Worm (Caenorhabditis elegans): ENCODE measurements around the gene prdx-2.

The prdx-2 gene

DNA sequence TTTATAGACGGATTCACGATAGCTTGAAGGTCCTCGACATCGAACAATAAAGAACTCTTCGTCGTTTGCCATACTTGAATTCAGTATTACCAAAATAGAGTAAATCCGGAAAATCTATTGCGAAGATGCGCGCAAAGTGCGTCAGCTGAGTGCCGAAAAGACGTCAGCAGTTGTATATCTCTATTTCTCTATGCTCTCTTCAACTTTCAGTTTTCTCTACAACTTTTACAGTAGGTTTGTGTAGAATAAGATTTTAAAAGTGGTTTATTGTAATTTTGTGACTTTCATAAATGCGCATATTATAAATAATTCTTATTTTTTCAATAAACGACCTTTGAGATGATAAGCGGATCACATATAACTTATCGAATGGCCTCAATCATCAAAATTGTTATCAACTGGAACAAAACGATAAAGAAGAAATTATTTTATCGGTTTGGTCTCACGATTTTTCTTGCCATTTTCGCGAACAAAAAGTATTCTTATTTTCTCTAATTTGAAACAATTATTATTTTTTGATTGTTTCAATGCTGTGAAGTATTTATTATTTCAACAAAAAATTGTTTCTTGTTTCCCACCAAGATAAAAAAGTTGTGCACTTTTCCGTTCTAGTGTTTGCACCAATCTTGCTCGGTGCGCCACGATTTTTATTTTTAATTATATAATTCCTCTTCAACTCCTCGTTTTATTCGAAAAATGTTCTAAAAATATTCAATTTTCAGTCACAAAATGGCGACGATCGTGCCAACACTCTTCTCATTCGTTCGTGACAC lies 4.5 kb upstream of the prdx-2 start, which contains the start of the genes agt-2 and F09E5.3:
TSS of gene agt-2 (minus strand) at position 553 of the 773 bp plus-strand sequence.
TSS of gene F09E5.3 (plus strand) at position 723 of the 773 bp plus-strand sequence.
- TF ChIP-seq W03F9.2 (tag; optimal IDR thresholded peaks at IDR 0.05) (peak; percentile 89), dao-5 (tag; optimal IDR thresholded peaks at IDR 0.05) (no peak)

DNA sequence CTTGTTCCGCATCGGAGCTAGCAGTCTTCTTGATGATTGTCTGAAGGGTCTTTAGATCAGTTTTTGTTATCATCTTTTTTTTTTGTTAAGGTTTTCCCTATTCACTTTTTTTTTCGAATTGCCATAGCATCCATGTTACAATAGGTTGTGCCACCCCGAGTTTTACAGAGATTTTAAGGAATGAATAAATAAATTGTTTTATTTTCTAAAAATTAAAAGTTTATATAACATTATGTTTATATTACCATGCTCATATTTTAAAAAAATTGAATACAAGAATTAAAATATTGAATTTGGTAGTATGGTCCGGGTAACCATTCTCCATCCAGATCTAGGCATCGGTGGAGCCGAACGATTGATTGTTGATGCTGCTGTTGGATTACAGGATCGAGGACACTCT lies 3.0 kb upstream of the prdx-2 start, which contains the start of gene algn-2:
TSS of gene algn-2 (plus strand) at position 301 of the 400 bp plus-strand sequence.
- TF ChIP-seq dao-5 (tag; optimal IDR thresholded peaks at IDR 0.05) = no peak
- no peak for TF ChIP-seq W03F9.2 (tag; optimal IDR thresholded peaks at IDR 0.05)
- TF ChIP-seq him-1 (tag; optimal IDR thresholded peaks at IDR 0.05) = no peak

- no peak for TF ChIP-seq dao-5 (tag; optimal IDR thresholded peaks at IDR 0.05)
- no peak for TF ChIP-seq W03F9.2 (tag; optimal IDR thresholded peaks at IDR 0.05)
- TF ChIP-seq him-1 (tag; optimal IDR thresholded peaks at IDR 0.05) = no peak
These were observed 185 bp downstream of the prdx-2 start for ce11 chrII:5378239-5378521.

DNA sequence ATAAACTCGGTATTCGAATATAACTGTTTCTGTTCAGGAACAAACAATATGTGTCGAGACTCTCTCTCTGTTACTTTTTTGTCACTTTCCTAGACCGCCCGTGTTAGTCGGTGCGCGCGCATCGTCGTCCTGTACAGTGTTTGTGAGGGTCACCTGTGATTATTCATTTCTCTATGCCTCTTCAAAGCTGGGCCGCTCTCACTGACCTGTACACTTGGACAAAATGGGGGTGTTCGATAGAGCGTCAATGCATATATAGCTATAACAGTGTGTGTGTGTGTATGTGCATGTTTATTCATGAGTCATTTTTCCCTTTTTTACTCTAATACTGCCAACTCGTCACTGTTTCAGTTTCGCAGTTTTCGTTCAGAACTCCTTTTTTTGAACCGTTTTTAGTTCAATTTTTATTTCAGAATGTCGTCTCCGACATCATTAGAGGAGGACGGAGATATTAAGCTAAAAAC lies 1.7 kb downstream of the prdx-2 start, which contains the start of gene pkc-3:
TSS of gene pkc-3 (plus strand) at position 414 of the 464 bp plus-strand sequence.
- TF ChIP-seq dao-5 (tag; optimal IDR thresholded peaks at IDR 0.05) = no peak
- no peak for TF ChIP-seq him-1 (tag; optimal IDR thresholded peaks at IDR 0.05)
- TF ChIP-seq W03F9.2 (tag; optimal IDR thresholded peaks at IDR 0.05) = no peak

DNA sequence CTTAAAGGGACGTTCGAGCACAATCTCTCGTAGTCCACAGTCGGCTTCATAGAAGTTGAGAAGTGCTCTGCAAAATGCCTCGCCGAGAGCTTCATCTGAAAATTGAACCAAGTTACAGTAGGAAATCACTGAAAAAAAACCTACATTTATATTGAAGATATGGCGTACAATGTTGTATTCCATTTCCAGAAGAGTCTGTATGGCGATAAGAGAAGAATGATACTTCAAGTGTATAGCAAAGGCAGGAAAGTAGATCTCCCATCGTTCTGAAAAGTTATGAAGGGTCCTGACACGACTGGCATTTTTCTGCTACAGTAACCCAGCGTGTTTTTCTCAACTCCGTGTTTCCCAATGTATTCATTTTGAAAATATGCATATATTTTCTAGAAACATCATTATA lies 6.3 kb downstream of the prdx-2 start:
- no peak for TF ChIP-seq him-1 (tag; optimal IDR thresholded peaks at IDR 0.05)
- no peak for TF ChIP-seq dao-5 (tag; optimal IDR thresholded peaks at IDR 0.05)
- TF ChIP-seq W03F9.2 (tag; optimal IDR thresholded peaks at IDR 0.05) = no peak

DNA sequence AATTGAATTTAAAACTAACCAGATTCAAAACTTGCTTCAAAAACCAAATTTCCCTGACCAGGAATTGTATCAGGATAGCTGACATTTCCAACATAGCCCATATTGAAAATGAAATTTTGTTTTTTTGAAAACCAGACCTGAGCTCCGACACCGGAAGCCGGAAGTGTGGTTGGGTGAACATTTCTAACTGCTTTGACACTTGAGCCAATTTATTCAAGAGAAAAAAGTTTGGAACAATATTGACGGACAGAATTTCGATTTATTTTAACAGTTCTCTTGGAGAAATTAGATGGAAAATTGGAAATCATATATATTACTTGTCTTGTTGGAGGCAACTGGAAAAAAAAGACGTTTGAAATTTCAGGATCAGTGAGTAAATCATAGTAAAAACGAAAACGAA lies 9.2 kb downstream of the prdx-2 start, which contains the start of gene ccpp-6:
TSS of gene ccpp-6 (minus strand) at position 101 of the 400 bp plus-strand sequence.
- TF ChIP-seq dao-5 (tag; optimal IDR thresholded peaks at IDR 0.05) (no peak), him-1 (tag; optimal IDR thresholded peaks at IDR 0.05) (no peak), W03F9.2 (tag; optimal IDR thresholded peaks at IDR 0.05) (no peak)

- no peak for TF ChIP-seq dao-5 (tag; optimal IDR thresholded peaks at IDR 0.05)
- TF ChIP-seq W03F9.2 (tag; optimal IDR thresholded peaks at IDR 0.05) = no peak
- no peak for TF ChIP-seq him-1 (tag; optimal IDR thresholded peaks at IDR 0.05)
These were observed 10.9 kb downstream of the prdx-2 start, which contains the start of gene rsp-4 for ce11 chrII:5388786-5389421. rsp-4 (minus strand) TSS chrII:5388836.

- TF ChIP-seq him-1 (tag; optimal IDR thresholded peaks at IDR 0.05) (peak; percentile 24), dao-5 (tag; optimal IDR thresholded peaks at IDR 0.05) (no peak), W03F9.2 (tag; optimal IDR thresholded peaks at IDR 0.05) (peak; percentile 72)
These were observed 11.9 kb downstream of the prdx-2 start, which contains the start of gene ndx-6 for ce11 chrII:5389831-5390323. ndx-6 (minus strand) TSS chrII:5389881.

- TF ChIP-seq W03F9.2 (tag; optimal IDR thresholded peaks at IDR 0.05) (no peak), him-1 (tag; optimal IDR thresholded peaks at IDR 0.05) (no peak), dao-5 (tag; optimal IDR thresholded peaks at IDR 0.05) (no peak)
These were observed 13.5 kb downstream of the prdx-2 start for ce11 chrII:5391447-5391846.

DNA sequence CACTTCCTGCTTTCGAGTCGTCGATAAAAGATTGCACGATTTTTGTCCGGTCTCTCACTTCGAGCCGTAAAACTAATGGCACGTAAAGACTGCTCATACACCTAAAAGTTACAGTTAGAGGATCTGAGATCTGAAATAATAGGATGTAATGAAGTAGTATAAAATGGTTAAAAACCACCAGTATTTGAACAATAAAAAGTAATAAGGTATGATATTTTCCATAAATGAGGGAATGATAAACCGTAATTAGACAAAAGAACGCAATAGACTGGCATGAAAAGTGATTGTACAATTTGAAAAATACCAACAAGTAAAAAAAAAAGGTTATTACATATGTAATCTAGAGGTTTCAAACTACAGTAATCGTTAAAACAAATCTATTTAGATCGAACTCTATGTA lies 15.1 kb downstream of the prdx-2 start, which contains the start of gene brap-2:
TSS of gene brap-2 (minus strand) at position 101 of the 400 bp plus-strand sequence.
- TF ChIP-seq dao-5 (tag; optimal IDR thresholded peaks at IDR 0.05) = no peak

DNA sequence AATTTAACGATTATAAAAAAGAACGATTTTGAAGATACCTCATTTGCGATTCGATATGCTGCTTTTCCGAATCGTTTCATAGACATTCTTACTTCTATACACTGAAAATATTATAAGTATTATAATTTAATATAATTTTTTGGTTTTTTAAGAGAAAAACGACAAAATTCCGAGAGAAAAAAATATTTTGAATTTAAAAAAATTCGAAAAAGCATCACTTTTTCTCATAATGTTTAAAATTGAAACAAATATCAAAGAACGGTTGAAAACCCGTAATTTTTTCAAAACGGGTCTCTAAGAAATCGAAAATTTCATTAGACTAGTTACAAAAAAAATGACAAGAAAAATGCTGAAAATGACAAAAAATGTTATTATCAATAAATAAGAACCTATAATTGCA lies 17.6 kb downstream of the prdx-2 start, which contains the start of gene pink-1:
TSS of gene pink-1 (minus strand) at position 101 of the 400 bp plus-strand sequence.
- TF ChIP-seq W03F9.2 (tag; optimal IDR thresholded peaks at IDR 0.05) (no peak), him-1 (tag; optimal IDR thresholded peaks at IDR 0.05) (no peak), dao-5 (tag; optimal IDR thresholded peaks at IDR 0.05) (no peak)

- no peak for TF ChIP-seq him-1 (tag; optimal IDR thresholded peaks at IDR 0.05)
- TF ChIP-seq dao-5 (tag; optimal IDR thresholded peaks at IDR 0.05) = no peak
- TF ChIP-seq W03F9.2 (tag; optimal IDR thresholded peaks at IDR 0.05) = no peak
These were observed 20.8 kb downstream of the prdx-2 start, which contains the start of gene fbxl-3 for ce11 chrII:5398779-5399178. fbxl-3 (minus strand) TSS chrII:5398902.

- TF ChIP-seq him-1 (tag; optimal IDR thresholded peaks at IDR 0.05) = no peak
- no peak for TF ChIP-seq dao-5 (tag; optimal IDR thresholded peaks at IDR 0.05)
These were observed 21.2 kb downstream of the prdx-2 start, which contains the start of gene mog-5 for ce11 chrII:5399201-5399600. mog-5 (plus strand) TSS chrII:5399538.

DNA sequence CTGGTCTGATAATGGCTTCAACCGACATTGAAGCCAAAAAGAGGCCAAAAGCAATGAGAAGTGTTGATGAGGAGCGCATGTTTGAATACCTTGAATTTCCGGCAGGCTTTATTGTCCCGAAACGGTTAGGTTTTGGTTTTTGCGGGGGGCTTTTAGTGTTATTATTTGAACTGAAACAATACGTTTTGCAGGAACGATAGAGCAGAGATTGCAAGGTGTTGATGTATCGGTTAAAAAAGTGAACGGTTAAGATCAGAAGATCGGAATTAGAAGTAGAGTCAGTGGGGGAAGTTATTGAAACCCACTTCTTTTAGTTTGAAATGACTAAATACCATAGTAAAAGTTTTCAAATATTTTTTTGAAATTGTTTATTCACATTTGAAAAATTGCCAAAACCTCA lies 29.6 kb downstream of the prdx-2 start, which contains the start of gene clec-141:
TSS of gene clec-141 (minus strand) at position 101 of the 400 bp plus-strand sequence.
- TF ChIP-seq dao-5 (tag; optimal IDR thresholded peaks at IDR 0.05) = no peak
- TF ChIP-seq him-1 (tag; optimal IDR thresholded peaks at IDR 0.05) = no peak
- no peak for TF ChIP-seq W03F9.2 (tag; optimal IDR thresholded peaks at IDR 0.05)
